Worm (Caenorhabditis elegans) whole organism, young adult: ENCODE data around the gene glb-20.

Experiments used
- C17E4.6 ChIP-seq: fragments of 200-800 bp; sonication (Bioruptor generic); IDR thresholded peaks from 2 replicates; pipeline ENCODE4 v1.3.6; 2022; ENCODE audit warnings: missing genetic modification reagents, missing genetic modification characterization, missing compliant biosample characterization
- F10E7.11 ChIP-seq: sonication (generic microtip); optimal IDR thresholded peaks from 2 replicates; lab custom pipeline; 2017; ENCODE audit warnings: mild to moderate bottlenecking, missing genetic modification characterization, moderate library complexity, missing compliant biosample characterization
- F49E8.2 ChIP-seq: sonication (generic microtip); optimal IDR thresholded peaks from 3 replicates; lab custom pipeline; 2017; ENCODE audit warnings: missing genetic modification characterization, mild to moderate bottlenecking, missing compliant biosample characterization, antibody characterized with exemption, moderate library complexity; ENCODE audit not compliant: insufficient read depth
- F57A8.1 ChIP-seq: fragments of 200-800 bp; sonication (Bioruptor generic); optimal IDR thresholded peaks from 2 replicates; lab custom pipeline; 2018; ENCODE audit warnings: mild to moderate bottlenecking, missing genetic modification characterization, moderate library complexity, missing compliant biosample characterization
- F57C9.4 ChIP-seq: sonication (generic microtip); optimal IDR thresholded peaks from 2 replicates; lab custom pipeline; 2017; ENCODE audit warnings: mild to moderate bottlenecking, missing genetic modification characterization, missing compliant biosample characterization
- Y53F4B.3 ChIP-seq: fragments of 200-800 bp; sonication (Bioruptor generic); IDR thresholded peaks from 2 replicates; pipeline ENCODE4 v1.3.6; 2022; ENCODE audit warnings: missing genetic modification reagents, missing genetic modification characterization, missing compliant biosample characterization
- Y79H2A.3 ChIP-seq: fragments of 200-800 bp; sonication (Bioruptor generic); conservative IDR thresholded peaks from 2 replicates; pipeline ENCODE4 v1.3.6; 2022; ENCODE audit warnings: missing genetic modification reagents, missing genetic modification characterization, missing compliant biosample characterization
- Y95B8A.8 ChIP-seq: fragments of 200-800 bp; sonication (Bioruptor generic); IDR thresholded peaks from 2 replicates; pipeline ENCODE4 v1.3.6; 2022; ENCODE audit warnings: missing genetic modification reagents, missing genetic modification characterization, missing compliant biosample characterization
- athp-1 ChIP-seq: sonication (generic microtip); optimal IDR thresholded peaks from 2 replicates; lab custom pipeline; 2017; ENCODE audit warnings: mild to moderate bottlenecking, missing genetic modification characterization, missing compliant biosample characterization
- attf-3 ChIP-seq: fragments of 200-800 bp; sonication (Bioruptor generic); conservative IDR thresholded peaks from 2 replicates; pipeline ENCODE4 v1.3.6; 2022; ENCODE audit warnings: missing genetic modification reagents, missing genetic modification characterization, missing compliant biosample characterization
- attf-5 ChIP-seq: fragments of 200-800 bp; sonication (Bioruptor generic); optimal IDR thresholded peaks from 2 replicates; lab custom pipeline; 2018; ENCODE audit warnings: mild to moderate bottlenecking, missing genetic modification characterization, missing compliant biosample characterization
- cebp-1 ChIP-seq, 2 experiments: fragments of 200-800 bp in 1 of 2; sonication (Bioruptor generic) in 1 of 2; sonication (generic microtip) in 1 of 2; IDR thresholded peaks in 1 of 2; optimal IDR thresholded peaks in 1 of 2; 2 replicates each; pipeline versions ENCODE4 v1.3.6 to Lab custom; 2017 to 2022; ENCODE audit warnings: missing compliant biosample characterization in 2 of 2, missing genetic modification characterization in 2 of 2, mild to moderate bottlenecking in 1 of 2, missing genetic modification reagents in 1 of 2, moderate library complexity in 1 of 2
- ceh-91 ChIP-seq: fragments of 200-800 bp; sonication (Bioruptor generic); IDR thresholded peaks from 2 replicates; pipeline ENCODE4 v1.3.6; 2022; ENCODE audit warnings: missing genetic modification reagents, missing genetic modification characterization, missing compliant biosample characterization
- dox-1 ChIP-seq: fragments of 200-800 bp; sonication (Bioruptor generic); IDR thresholded peaks from 2 replicates; pipeline ENCODE4 v1.3.6; 2022; ENCODE audit warnings: missing genetic modification reagents, missing genetic modification characterization, missing compliant biosample characterization
- egrh-3 ChIP-seq: fragments of 200-800 bp; sonication (Bioruptor generic); IDR thresholded peaks from 2 replicates; pipeline ENCODE4 v1.3.6; 2022; ENCODE audit warnings: missing genetic modification reagents, missing genetic modification characterization, missing compliant biosample characterization
- gei-17 ChIP-seq: fragments of 200-800 bp; sonication (Bioruptor generic); optimal IDR thresholded peaks from 2 replicates; lab custom pipeline; 2018; ENCODE audit warnings: mild to moderate bottlenecking, missing genetic modification characterization, missing compliant biosample characterization
- hlh-26 ChIP-seq: fragments of 200-800 bp; sonication (Bioruptor generic); conservative IDR thresholded peaks from 2 replicates; pipeline ENCODE4 v1.3.6; 2022; ENCODE audit warnings: missing genetic modification reagents, missing genetic modification characterization, missing compliant biosample characterization
- hmg-1.2 ChIP-seq: fragments of 200-800 bp; sonication (Bioruptor generic); IDR thresholded peaks from 2 replicates; pipeline ENCODE4 v1.3.6; 2022; ENCODE audit warnings: missing genetic modification reagents, missing genetic modification characterization, missing compliant biosample characterization
- hsf-1 ChIP-seq: fragments of 200-800 bp; sonication (Bioruptor generic); IDR thresholded peaks from 2 replicates; pipeline ENCODE4 v1.3.6; 2022; ENCODE audit warnings: missing genetic modification reagents, missing genetic modification characterization, missing compliant biosample characterization
- let-607 ChIP-seq, 2 experiments: fragments of 200-800 bp in 1 of 2; sonication (Bioruptor generic) in 1 of 2; sonication (generic microtip) in 1 of 2; optimal IDR thresholded peaks; 2 replicates each; lab custom pipeline; 2016 to 2018; ENCODE audit warnings: mild to moderate bottlenecking in 2 of 2, missing compliant biosample characterization in 2 of 2, missing genetic modification characterization in 2 of 2, moderate library complexity in 2 of 2, missing genotype in 1 of 2
- lin-35 ChIP-seq, 3 experiments: fragments of 150-350 bp in 2 of 3; sonication (generic microtip) in 1 of 3; optimal IDR thresholded peaks; 2 replicates each; lab custom pipeline; 2014 to 2018; ENCODE audit warnings: missing biosample characterization in 3 of 3, missing genetic modification characterization in 3 of 3, missing genetic modification reagents in 3 of 3
- lin-40 ChIP-seq: sonication (generic microtip); optimal IDR thresholded peaks from 2 replicates; lab custom pipeline; 2016; ENCODE audit warnings: missing genetic modification characterization, mild to moderate bottlenecking, missing compliant biosample characterization, missing genotype, missing genetic modification reagents
- lir-1 ChIP-seq: fragments of 200-800 bp; sonication (Bioruptor generic); conservative IDR thresholded peaks from 2 replicates; pipeline ENCODE4 v1.3.6; 2022; ENCODE audit warnings: missing genetic modification reagents, missing genetic modification characterization, missing compliant biosample characterization
- madf-6 ChIP-seq: fragments of 200-800 bp; sonication (Bioruptor generic); IDR thresholded peaks from 2 replicates; pipeline ENCODE4 v1.3.6; 2022; ENCODE audit warnings: missing genetic modification reagents, missing genetic modification characterization, missing compliant biosample characterization
- madf-8 ChIP-seq: fragments of 200-800 bp; sonication (Bioruptor generic); conservative IDR thresholded peaks from 2 replicates; pipeline ENCODE4 v1.3.6; 2022; ENCODE audit warnings: missing genetic modification reagents, missing genetic modification characterization, missing compliant biosample characterization
- mcd-1 ChIP-seq: fragments of 200-800 bp; sonication (Bioruptor generic); IDR thresholded peaks from 2 replicates; pipeline ENCODE4 v1.3.6; 2022; ENCODE audit warnings: missing genetic modification reagents, missing genetic modification characterization, missing compliant biosample characterization
- nfya-1 ChIP-seq: sonication (generic microtip); optimal IDR thresholded peaks from 2 replicates; lab custom pipeline; 2017; ENCODE audit warnings: antibody characterized with exemption, missing compliant biosample characterization, missing genetic modification characterization, borderline replicate concordance; ENCODE audit not compliant: insufficient read depth
- nfyb-1 ChIP-seq: fragments of 200-800 bp; sonication (Bioruptor generic); IDR thresholded peaks from 2 replicates; pipeline ENCODE4 v1.3.6; 2022; ENCODE audit warnings: missing genetic modification reagents, missing genetic modification characterization, missing compliant biosample characterization
- nhr-80 ChIP-seq: sonication (generic microtip); optimal IDR thresholded peaks from 2 replicates; lab custom pipeline; 2016; ENCODE audit warnings: missing genetic modification characterization, missing compliant biosample characterization
- pbrm-1 ChIP-seq: fragments of 200-800 bp; sonication (Bioruptor generic); IDR thresholded peaks from 2 replicates; pipeline ENCODE4 v1.3.6; 2022; ENCODE audit warnings: missing genetic modification reagents, missing genetic modification characterization, missing compliant biosample characterization
- repo-1 ChIP-seq: sonication (generic microtip); optimal IDR thresholded peaks from 2 replicates; lab custom pipeline; 2017; ENCODE audit warnings: mild to moderate bottlenecking, missing genetic modification characterization, missing compliant biosample characterization
- sdz-38 ChIP-seq: sonication (generic microtip); optimal IDR thresholded peaks from 2 replicates; lab custom pipeline; 2016; ENCODE audit warnings: missing genotype, missing genetic modification characterization, missing compliant biosample characterization
- sea-2 ChIP-seq: fragments of 200-800 bp; sonication (Bioruptor generic); IDR thresholded peaks from 2 replicates; pipeline ENCODE4 v1.3.6; 2022; ENCODE audit warnings: missing genetic modification characterization, missing compliant biosample characterization
- tlf-1 ChIP-seq: fragments of 200-800 bp; sonication (Bioruptor generic); optimal IDR thresholded peaks from 2 replicates; lab custom pipeline; 2018; ENCODE audit warnings: mild to moderate bottlenecking, missing genetic modification characterization, missing compliant biosample characterization
- zfh-2 ChIP-seq: fragments of 200-800 bp; sonication (Bioruptor generic); conservative IDR thresholded peaks from 2 replicates; pipeline ENCODE4 v1.3.6; 2022; ENCODE audit warnings: missing genetic modification reagents, missing genetic modification characterization, missing compliant biosample characterization
- zim-3 ChIP-seq: sonication (generic microtip); optimal IDR thresholded peaks from 2 replicates; lab custom pipeline; 2017; ENCODE audit warnings: mild to moderate bottlenecking, missing genetic modification characterization, moderate library complexity, missing compliant biosample characterization
- ztf-18 ChIP-seq: sonication (generic microtip); optimal IDR thresholded peaks from 2 replicates; lab custom pipeline; 2016; ENCODE audit warnings: missing genotype, mild to moderate bottlenecking, missing genetic modification characterization, missing compliant biosample characterization
- ztf-25 ChIP-seq: fragments of 200-800 bp; sonication (Bioruptor generic); IDR thresholded peaks from 2 replicates; pipeline ENCODE4 v1.3.6; 2022; ENCODE audit warnings: missing genetic modification reagents, missing genetic modification characterization, missing compliant biosample characterization
- ztf-3 ChIP-seq: fragments of 200-800 bp; sonication (Bioruptor generic); optimal IDR thresholded peaks from 2 replicates; lab custom pipeline; 2018; ENCODE audit warnings: mild to moderate bottlenecking, missing genetic modification characterization, missing compliant biosample characterization

glb-20 gene

DNA sequence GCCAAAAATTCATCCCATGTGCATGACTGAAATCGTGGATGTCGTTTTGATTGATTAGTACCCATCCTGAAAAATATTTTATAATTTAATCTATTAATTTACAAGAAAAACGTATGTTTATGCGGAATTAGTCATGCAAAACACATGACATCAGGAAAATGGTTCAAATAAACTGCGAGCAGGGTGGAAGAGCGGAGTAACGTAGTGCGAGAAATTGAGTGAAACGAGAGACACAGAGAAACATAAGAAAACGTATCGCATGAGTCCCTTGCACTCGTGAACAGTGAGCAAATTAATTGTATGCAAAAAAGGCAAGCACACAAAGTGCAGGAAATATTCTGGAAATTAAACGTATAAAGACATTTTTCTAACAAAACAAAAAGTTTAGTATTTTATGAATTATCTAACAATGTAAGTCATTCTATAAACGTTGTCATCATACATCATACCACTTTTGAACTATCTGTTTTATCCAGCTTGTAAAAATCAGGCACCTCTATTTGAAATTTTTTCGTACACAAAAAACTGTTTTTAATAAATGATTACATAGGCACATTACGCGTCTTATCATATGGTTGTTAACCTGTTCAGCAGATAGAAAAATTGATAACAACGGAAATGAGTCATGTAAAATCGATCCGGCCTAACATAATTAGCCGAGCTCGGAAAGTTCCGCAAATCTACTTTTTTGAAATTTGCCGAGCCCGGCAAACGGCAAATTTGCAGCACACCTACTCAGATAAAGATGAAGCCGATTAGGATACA, 40.2 kb upstream of the glb-20 start, which contains the start of gene F54B11.5:
Gene F54B11.5, minus strand, starts transcription at position 66 of the 765 bp plus-strand sequence.
- TF ChIP-seq nhr-80 (tag; lab: Kevin White, UChicago) (peak; percentile 25), attf-3 (peak; percentile 89), hsf-1 (no peak), attf-5 (GFP tag; lab: Kevin White, UChicago) (peak; percentile 57), pbrm-1 (GFP tag; lab: Robert Waterston, UW) (no peak), let-607 (tag; optimal IDR thresholded peaks at IDR 0.05; lab: Kevin White, UChicago) (no peak), F10E7.11 (no peak), hlh-26 (GFP tag; lab: Robert Waterston, UW) (no peak), lin-40 (tag; lab: Kevin White, UChicago) (peak; percentile 9), Y95B8A.8 (GFP tag; lab: Robert Waterston, UW) (no peak), Y79H2A.3 (GFP tag; lab: Robert Waterston, UW) (no peak), madf-6 (GFP tag; lab: Robert Waterston, UW) (no peak), F49E8.2 (tag; lab: Kevin White, UChicago) (no peak), zfh-2 (no peak), nfyb-1 (no peak), hmg-1.2 (peak; percentile 61; the same call in 1 of the 2 replicates), lin-35 (GFP tag; optimal IDR thresholded peaks at IDR 0.05; lab: Kevin White, UChicago) (peak in 1 of 3 experiments; percentile 37)

DNA sequence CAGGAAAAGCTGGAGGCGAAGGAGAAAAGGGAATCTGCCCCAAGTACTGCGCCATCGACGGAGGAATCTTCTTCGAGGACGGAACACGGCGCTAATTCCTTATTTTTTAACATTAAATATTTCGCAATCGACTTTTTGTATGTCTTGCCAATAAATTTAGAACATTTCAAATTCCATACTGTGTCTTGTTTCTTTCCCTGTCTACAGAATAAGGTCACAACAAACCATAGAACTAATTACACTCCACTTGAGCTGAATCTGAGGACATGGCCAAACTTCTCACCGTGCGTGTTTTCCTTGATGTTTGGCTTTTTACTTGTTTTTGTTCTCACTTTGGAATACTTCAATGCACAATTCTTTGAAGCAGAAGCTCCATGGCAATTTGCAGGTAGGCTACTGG, 36.4 kb upstream of the glb-20 start, which contains the start of gene F54B11.4:
Gene F54B11.4, plus strand, starts transcription at position 301 of the 400 bp plus-strand sequence.
- TF ChIP-seq cebp-1 (GFP tag; IDR thresholded peaks at IDR 0.05; lab: Robert Waterston, UW) (no peak), cebp-1 (tag; optimal IDR thresholded peaks at IDR 0.05; lab: Kevin White, UChicago) (peak; percentile 62), tlf-1 (GFP tag; lab: Kevin White, UChicago) (no peak)

DNA sequence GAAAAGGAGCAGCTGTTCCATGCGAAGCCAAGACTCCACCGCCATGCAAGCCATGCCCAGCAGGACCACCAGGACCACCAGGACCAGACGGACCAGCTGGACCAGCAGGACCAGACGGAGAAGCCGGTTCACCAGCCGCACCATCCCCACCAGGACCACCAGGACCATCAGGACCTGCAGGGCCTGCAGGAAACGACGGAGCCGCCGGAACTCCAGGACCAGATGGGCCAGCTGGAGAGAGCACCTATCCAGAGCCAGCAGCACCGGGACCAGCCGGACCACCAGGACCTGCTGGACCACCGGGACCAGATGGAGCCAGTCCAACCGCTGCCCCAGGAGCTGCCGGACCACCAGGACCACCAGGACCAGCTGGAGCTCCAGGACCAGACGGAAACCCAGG, 36.0 kb upstream of the glb-20 start:
- TF ChIP-seq dox-1 (GFP tag; lab: Robert Waterston, UW) (0 out of 2 replicates have a peak, but pooled peaks have one; percentile 14), zfh-2 (peak; percentile 91), egrh-3 (GFP tag; lab: Robert Waterston, UW) (peak; percentile 98), mcd-1 (GFP tag; lab: Robert Waterston, UW) (peak; percentile 62), ceh-91 (GFP tag; lab: Robert Waterston, UW) (no peak), gei-17 (GFP tag; lab: Kevin White, UChicago) (no peak), Y53F4B.3 (no peak)
- TF ChIP-seq, all 124 proteins: peak for 4

DNA sequence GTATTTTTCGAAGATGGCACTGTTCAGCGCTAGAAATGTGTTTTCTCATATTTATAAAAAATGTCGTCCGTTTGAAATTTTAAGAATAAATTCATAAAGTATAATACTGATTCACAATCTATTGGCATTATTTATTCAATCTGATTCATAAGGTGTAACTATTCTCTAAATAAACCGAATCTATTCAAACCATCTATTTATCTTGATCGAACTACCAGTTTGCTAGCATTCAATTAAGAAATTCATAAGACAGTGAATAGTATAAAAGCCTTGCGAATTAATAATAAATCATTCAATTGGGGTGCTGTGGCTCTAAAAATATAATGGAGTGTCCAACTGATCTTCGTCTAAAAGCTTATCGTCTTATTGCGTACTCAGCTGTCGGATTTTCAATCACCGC, 35.2 kb upstream of the glb-20 start, which contains the start of gene col-44:
Gene col-44, plus strand, starts transcription at position 301 of the 400 bp plus-strand sequence.
- no peak for TF ChIP-seq F57A8.1 (GFP tag; lab: Kevin White, UChicago)
- TF ChIP-seq ztf-3 (GFP tag; lab: Kevin White, UChicago), result no peak
- no peak for TF ChIP-seq lir-1 (GFP tag; lab: Robert Waterston, UW)
- no peak for TF ChIP-seq sdz-38
- no peak for TF ChIP-seq athp-1
- TF ChIP-seq C17E4.6 (GFP tag; lab: Robert Waterston, UW), result no peak
- TF ChIP-seq ztf-18 (tag; lab: Kevin White, UChicago), result no peak
- no peak for TF ChIP-seq madf-8
- TF ChIP-seq Y95B8A.8 (GFP tag; lab: Robert Waterston, UW), result no peak
- TF ChIP-seq cebp-1 (GFP tag; IDR thresholded peaks at IDR 0.05; lab: Robert Waterston, UW), result no peak
- TF ChIP-seq cebp-1 (tag; optimal IDR thresholded peaks at IDR 0.05; lab: Kevin White, UChicago), result no peak
- TF ChIP-seq ztf-25, result no peak
- no peak for TF ChIP-seq sea-2 (GFP tag; lab: Robert Waterston, UW)
- TF ChIP-seq Y53F4B.3, result no peak
- TF ChIP-seq F57C9.4 (tag; lab: Kevin White, UChicago), result no peak
- no peak for TF ChIP-seq nfya-1 (tag; lab: Kevin White, UChicago)
- no peak for TF ChIP-seq repo-1 (tag; lab: Kevin White, UChicago)
- no peak for TF ChIP-seq zim-3
